Fruit fly (Drosophila melanogaster) S2 (cell line): Measurements from ENCODE around the gene CG13921.

Experiments used
- CG8478 ChIP-seq: fragments of >200 bp; optimal IDR thresholded peaks from 2 replicates; lab custom pipeline; 2018
- CTCF ChIP-seq, 2 experiments: fragments of >200 bp; optimal IDR thresholded peaks; 2 replicates each; lab custom pipeline; 2018

dm6 chr3L:1727431-1727830, 19.3 kb upstream of the CG13921 start:
- TF ChIP-seq CTCF (optimal IDR thresholded peaks at IDR 0.05; lab: Kevin White, UChicago) (no peak), CG8478 (no peak)
